Worm (Caenorhabditis elegans) whole organism, midembryonic: ENCODE results near the gene F15D4.6.

ENCODE experiments used
- T22C8.4 ChIP-seq: fragments of 200-800 bp; sonication (Bioruptor generic); IDR thresholded peaks from 2 replicates; pipeline ENCODE4 v1.3.6; 2022; ENCODE audit warnings: missing genetic modification characterization, missing compliant biosample characterization
- cog-1 ChIP-seq: sonication (generic microtip); optimal IDR thresholded peaks from 2 replicates; lab custom pipeline; 2016; ENCODE audit warnings: missing genetic modification characterization, missing compliant biosample characterization
- flt-1 ChIP-seq: fragments of 200-800 bp; sonication (Bioruptor generic); IDR thresholded peaks from 2 replicates; pipeline ENCODE4 v1.3.6; 2022; ENCODE audit warnings: missing genetic modification characterization, missing compliant biosample characterization
- klf-2 ChIP-seq: fragments of 200-800 bp; sonication (Bioruptor generic); conservative IDR thresholded peaks from 2 replicates; pipeline ENCODE4 v1.3.6; 2022; ENCODE audit warnings: missing genetic modification reagents, missing genetic modification characterization, missing compliant biosample characterization
- med-1 ChIP-seq: sonication (generic microtip); optimal IDR thresholded peaks from 2 replicates; lab custom pipeline; 2017; ENCODE audit warnings: missing genetic modification characterization, mild to moderate bottlenecking, missing compliant biosample characterization, antibody characterized with exemption, missing genetic modification reagents; ENCODE audit not compliant: insufficient read depth
- ref-1 ChIP-seq: fragments of 200-800 bp; sonication (Bioruptor generic); conservative IDR thresholded peaks from 2 replicates; pipeline ENCODE4 v1.3.6; 2022; ENCODE audit warnings: missing genetic modification reagents, missing genetic modification characterization, missing compliant biosample characterization
- tab-1 ChIP-seq: fragments of 200-800 bp; sonication (Bioruptor generic); IDR thresholded peaks from 2 replicates; pipeline ENCODE4 v1.3.6; 2022; ENCODE audit warnings: missing genetic modification characterization, missing compliant biosample characterization
- ztf-23 ChIP-seq: fragments of 200-800 bp; sonication (Bioruptor generic); IDR thresholded peaks from 2 replicates; pipeline ENCODE4 v1.3.6; 2022; ENCODE audit warnings: missing genetic modification reagents, missing genetic modification characterization, missing compliant biosample characterization
- ztf-29 ChIP-seq: fragments of 200-800 bp; sonication (Bioruptor generic); IDR thresholded peaks from 2 replicates; pipeline ENCODE4 v1.3.6; 2022; ENCODE audit warnings: missing genetic modification reagents, missing genetic modification characterization, missing compliant biosample characterization

DNA sequence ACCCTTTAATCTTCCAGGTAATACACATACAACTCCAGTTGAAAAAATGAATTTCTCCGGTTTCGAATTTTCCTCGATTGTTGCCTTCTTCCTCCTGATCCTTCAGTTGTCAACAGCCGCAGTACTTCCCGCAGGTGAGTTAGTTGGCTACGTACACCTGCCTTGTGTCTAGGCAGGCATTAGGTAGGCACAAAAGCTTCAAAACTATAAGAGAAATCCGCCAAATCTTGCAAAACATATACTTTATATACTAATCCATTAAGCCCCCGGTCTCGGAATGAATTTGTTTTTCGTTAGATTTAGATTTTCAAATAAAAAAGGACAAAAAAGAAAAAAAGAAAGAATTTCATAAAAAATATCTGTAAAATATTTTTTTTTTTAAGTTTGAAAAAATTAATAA is 13.7 kb upstream of the F15D4.6 start, which contains the start of gene flp-16:
- TF ChIP-seq tab-1 (no peak), med-1 (GFP tag; lab: Kevin White, UChicago) (no peak), flt-1 (GFP tag; lab: Robert Waterston, UW) (no peak), klf-2 (GFP tag; lab: Robert Waterston, UW) (no peak), ref-1 (no peak), ztf-23 (no peak), ztf-29 (GFP tag; lab: Robert Waterston, UW) (no peak), cog-1 (tag; lab: Kevin White, UChicago) (no peak), T22C8.4 (GFP tag; lab: Robert Waterston, UW) (no peak)
